Worm (Caenorhabditis elegans) whole organism, L3 larva: ENCODE measurements around the gene col-127.

ENCODE experiments used
- ama-1 ChIP-seq: fragments of 150-350 bp; optimal IDR thresholded peaks from 2 replicates; lab custom pipeline; 2018
- ceh-82 ChIP-seq: fragments of 150-350 bp; optimal IDR thresholded peaks from 2 replicates; lab custom pipeline; 2014; ENCODE audit warnings: missing biosample characterization, missing genetic modification characterization
- egl-27 ChIP-seq: sonication (generic microtip); optimal IDR thresholded peaks from 4 replicates; lab custom pipeline; 2017; ENCODE audit warnings: missing biosample characterization, missing genetic modification reagents, missing genetic modification characterization
- egl-5 ChIP-seq: fragments of 150-350 bp; optimal IDR thresholded peaks from 2 replicates; lab custom pipeline; 2017; ENCODE audit warnings: missing biosample characterization, missing genetic modification reagents, missing genetic modification characterization, inconsistent platforms
- fkh-10 ChIP-seq: sonication (generic microtip); optimal IDR thresholded peaks from 2 replicates; lab custom pipeline; 2017; ENCODE audit warnings: missing biosample characterization, missing genetic modification reagents, missing genetic modification characterization
- jun-1 ChIP-seq: fragments of 150-350 bp; optimal IDR thresholded peaks from 2 replicates; lab custom pipeline; 2014; ENCODE audit warnings: missing biosample characterization, missing genetic modification reagents, missing genetic modification characterization
- lin-15B ChIP-seq: fragments of 150-350 bp; optimal IDR thresholded peaks from 2 replicates; lab custom pipeline; 2014; ENCODE audit warnings: missing biosample characterization, missing genetic modification characterization
- lin-39 ChIP-seq: fragments of 150-350 bp; optimal IDR thresholded peaks from 2 replicates; lab custom pipeline; 2018; ENCODE audit warnings: missing biosample characterization, missing genetic modification reagents, missing genetic modification characterization
- mdl-1 ChIP-seq: fragments of 150-350 bp; optimal IDR thresholded peaks from 2 replicates; lab custom pipeline; 2014; ENCODE audit warnings: missing biosample characterization, missing genetic modification characterization
- nhr-12 ChIP-seq: fragments of 150-350 bp; optimal IDR thresholded peaks from 2 replicates; lab custom pipeline; 2014; ENCODE audit warnings: missing biosample characterization, missing genetic modification characterization
- nhr-28 ChIP-seq: fragments of 150-350 bp; optimal IDR thresholded peaks from 2 replicates; lab custom pipeline; 2014; ENCODE audit warnings: missing biosample characterization, missing genetic modification characterization
- snpc-4 ChIP-seq: fragments of 150-350 bp; optimal IDR thresholded peaks from 2 replicates; lab custom pipeline; 2014; ENCODE audit warnings: missing biosample characterization, missing genetic modification characterization
- ztf-11 ChIP-seq: fragments of 150-350 bp; optimal IDR thresholded peaks from 2 replicates; lab custom pipeline; 2014; ENCODE audit warnings: missing biosample characterization, missing genetic modification characterization

DNA sequence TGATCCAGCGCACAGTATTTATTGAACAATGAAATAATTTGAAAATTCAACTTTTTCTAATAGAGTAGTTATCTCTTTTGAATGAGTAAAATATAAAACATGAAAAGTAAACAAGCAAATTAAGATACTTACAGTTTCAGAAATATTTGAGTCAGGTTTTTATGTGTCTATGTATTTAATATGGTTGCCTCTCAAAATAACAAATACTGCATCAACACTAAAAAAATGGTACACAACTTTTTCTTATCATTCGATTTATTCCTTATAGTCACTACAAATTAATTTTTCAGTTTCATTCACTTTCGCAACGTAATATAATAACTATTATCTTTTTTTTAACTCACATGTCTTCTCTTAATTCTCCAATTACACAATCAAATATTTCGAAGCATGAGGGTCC, 18.6 kb downstream of the col-127 start:
- TF ChIP-seq egl-5 (tag; lab: Kevin White, UChicago) = no peak
- TF ChIP-seq lin-39 = no peak
- TF ChIP-seq lin-15B (tag; lab: Kevin White, UChicago) = no peak
- no peak for TF ChIP-seq snpc-4 (tag; lab: Kevin White, UChicago)
- TF ChIP-seq ama-1 (lab: Kevin White, UChicago) = no peak
- no peak for TF ChIP-seq fkh-10
- TF ChIP-seq egl-27 (tag; lab: Kevin White, UChicago) = no peak
- TF ChIP-seq mdl-1 (tag; lab: Kevin White, UChicago) = no peak
- no peak for TF ChIP-seq ztf-11 (tag; lab: Kevin White, UChicago)
- no peak for TF ChIP-seq nhr-12 (tag; lab: Kevin White, UChicago)
- no peak for TF ChIP-seq ceh-82 (tag; lab: Kevin White, UChicago)
- TF ChIP-seq nhr-28 (tag; lab: Kevin White, UChicago) = no peak
- no peak for TF ChIP-seq jun-1 (tag; lab: Kevin White, UChicago)
